Worm (Caenorhabditis elegans) whole organism, L4 larva: ENCODE measurements around the gene F42C5.4.

Experiments
- F10B5.3 ChIP-seq: sonication (generic microtip); optimal IDR thresholded peaks from 2 replicates; lab custom pipeline; 2016; ENCODE audit warnings: mild to moderate bottlenecking, missing genetic modification characterization, missing compliant biosample characterization
- F26F4.8 ChIP-seq: fragments of 200-800 bp; sonication (Bioruptor generic); conservative IDR thresholded peaks from 2 replicates; pipeline ENCODE4 v1.3.6; 2022; ENCODE audit warnings: missing genetic modification characterization, missing compliant biosample characterization
- F37D6.2 ChIP-seq: sonication (generic microtip); optimal IDR thresholded peaks from 2 replicates; lab custom pipeline; 2016; ENCODE audit warnings: mild to moderate bottlenecking, missing genetic modification characterization, missing compliant biosample characterization
- F44E2.7 ChIP-seq: fragments of 200-800 bp; sonication (Bioruptor generic); IDR thresholded peaks from 2 replicates; pipeline ENCODE4 v2.1.2; 2022; ENCODE audit warnings: missing genetic modification characterization, missing compliant biosample characterization
- Y75B8A.6 ChIP-seq: fragments of 200-800 bp; sonication (Bioruptor generic); IDR thresholded peaks from 2 replicates; pipeline ENCODE4 v1.3.6; 2022; ENCODE audit warnings: missing genetic modification reagents, missing genetic modification characterization, missing compliant biosample characterization
- aha-1 ChIP-seq: fragments of 150-350 bp; peaks from one replicate; lab custom pipeline; 2014; ENCODE audit warnings: missing biosample characterization, missing genetic modification characterization
- aly-2 ChIP-seq: sonication (generic microtip); optimal IDR thresholded peaks from 2 replicates; lab custom pipeline; 2018; ENCODE audit warnings: missing biosample characterization, missing genetic modification characterization
- ceh-28 ChIP-seq: fragments of 150-350 bp; optimal IDR thresholded peaks from 2 replicates; lab custom pipeline; 2014; ENCODE audit warnings: missing biosample characterization, missing genetic modification reagents, missing genetic modification characterization
- ceh-44 ChIP-seq: fragments of 200-800 bp; sonication (Bioruptor generic); IDR thresholded peaks from 2 replicates; pipeline ENCODE4 v1.3.6; 2022; ENCODE audit warnings: missing genetic modification reagents, missing genetic modification characterization, missing compliant biosample characterization
- ceh-62 ChIP-seq: sonication (generic microtip); optimal IDR thresholded peaks from 2 replicates; lab custom pipeline; 2017; ENCODE audit warnings: missing biosample characterization, missing genetic modification characterization
- ces-1 ChIP-seq: fragments of 150-350 bp; sonication (generic microtip); optimal IDR thresholded peaks from 4 replicates; lab custom pipeline; 2014; ENCODE audit warnings: missing biosample characterization, missing genetic modification reagents, missing genetic modification characterization
- cey-2 ChIP-seq: sonication (generic microtip); optimal IDR thresholded peaks from 3 replicates; lab custom pipeline; 2017; ENCODE audit warnings: missing genetic modification characterization, mild to moderate bottlenecking, missing compliant biosample characterization, antibody characterized with exemption, borderline replicate concordance; ENCODE audit not compliant: insufficient read depth
- dmd-6 ChIP-seq: fragments of 200-800 bp; sonication (Bioruptor generic); IDR thresholded peaks from 2 replicates; pipeline ENCODE4 v1.3.6; 2022; ENCODE audit warnings: missing genetic modification reagents, missing genetic modification characterization, missing compliant biosample characterization
- dmd-8 ChIP-seq: fragments of 200-800 bp; sonication (Bioruptor generic); IDR thresholded peaks from 2 replicates; pipeline ENCODE4 v1.3.6; 2022; ENCODE audit warnings: missing genetic modification characterization, missing compliant biosample characterization
- dve-1 ChIP-seq: sonication (generic microtip); optimal IDR thresholded peaks from 2 replicates; lab custom pipeline; 2017; ENCODE audit warnings: antibody characterized with exemption, mild to moderate bottlenecking, missing genetic modification characterization, missing compliant biosample characterization; ENCODE audit not compliant: insufficient read depth
- egl-43 ChIP-seq: fragments of 200-800 bp; sonication (Bioruptor generic); IDR thresholded peaks from 2 replicates; pipeline ENCODE4 v1.3.6; 2022; ENCODE audit warnings: missing genetic modification reagents, missing genetic modification characterization, missing compliant biosample characterization
- hlh-30 ChIP-seq: sonication (generic microtip); optimal IDR thresholded peaks from 2 replicates; lab custom pipeline; 2017; ENCODE audit warnings: antibody characterized with exemption, mild to moderate bottlenecking, missing genetic modification characterization, missing compliant biosample characterization; ENCODE audit not compliant: insufficient read depth
- lim-7 ChIP-seq: fragments of 200-800 bp; sonication (Bioruptor generic); IDR thresholded peaks from 2 replicates; pipeline ENCODE4 v1.3.6; 2022; ENCODE audit warnings: missing genetic modification characterization, missing compliant biosample characterization
- lin-13 ChIP-seq: fragments of 150-350 bp; optimal IDR thresholded peaks from 2 replicates; lab custom pipeline; 2014; ENCODE audit warnings: missing biosample characterization, missing genetic modification reagents, missing genetic modification characterization
- mdl-1 ChIP-seq, 2 experiments: fragments of 150-350 bp in 1 of 2; sonication (generic microtip) in 1 of 2; optimal IDR thresholded peaks; 2 replicates each; lab custom pipeline; 2014 to 2017; ENCODE audit warnings: missing biosample characterization in 2 of 2, missing genetic modification characterization in 2 of 2
- mep-1 ChIP-seq: fragments of 150-350 bp; sonication (generic microtip); optimal IDR thresholded peaks from 3 replicates; lab custom pipeline; 2014; ENCODE audit warnings: missing biosample characterization, missing genetic modification characterization
- mxl-2 ChIP-seq: fragments of 200-800 bp; sonication (Bioruptor generic); conservative IDR thresholded peaks from 2 replicates; pipeline ENCODE4 v1.3.6; 2022; ENCODE audit warnings: missing genetic modification reagents, missing genetic modification characterization, missing compliant biosample characterization
- nhr-102 ChIP-seq: sonication (generic microtip); optimal IDR thresholded peaks from 2 replicates; lab custom pipeline; 2016; ENCODE audit warnings: mild to moderate bottlenecking, missing genetic modification characterization, moderate library complexity, missing compliant biosample characterization
- nhr-237 ChIP-seq: sonication (generic microtip); optimal IDR thresholded peaks from 2 replicates; lab custom pipeline; 2017; ENCODE audit warnings: missing biosample characterization, missing genetic modification characterization
- nhr-28 ChIP-seq: fragments of 150-350 bp; optimal IDR thresholded peaks from 2 replicates; lab custom pipeline; 2014; ENCODE audit warnings: missing biosample characterization, missing genetic modification characterization
- nhr-77 ChIP-seq: fragments of 150-350 bp; optimal IDR thresholded peaks from 2 replicates; lab custom pipeline; 2014; ENCODE audit warnings: missing biosample characterization, missing genetic modification characterization
- php-3 ChIP-seq: fragments of 200-800 bp; sonication (Bioruptor generic); IDR thresholded peaks from 2 replicates; pipeline ENCODE4 v1.3.6; 2022; ENCODE audit warnings: missing genetic modification reagents, missing genetic modification characterization, missing compliant biosample characterization
- pqm-1 ChIP-seq: sonication (generic microtip); optimal IDR thresholded peaks from 2 replicates; lab custom pipeline; 2017; ENCODE audit warnings: missing biosample characterization, missing genetic modification characterization
- rbr-2 ChIP-seq: sonication (generic microtip); optimal IDR thresholded peaks from 2 replicates; lab custom pipeline; 2016; ENCODE audit warnings: missing genotype, missing genetic modification characterization, missing compliant biosample characterization
- sdz-12 ChIP-seq: fragments of 200-800 bp; sonication (Bioruptor generic); optimal IDR thresholded peaks from 2 replicates; lab custom pipeline; 2018; ENCODE audit warnings: mild to moderate bottlenecking, missing genetic modification characterization, missing compliant biosample characterization
- skn-1 ChIP-seq: fragments of 150-350 bp; optimal IDR thresholded peaks from 2 replicates; lab custom pipeline; 2014; ENCODE audit warnings: missing biosample characterization, missing genetic modification characterization
- snpc-1.2 ChIP-seq: fragments of 200-800 bp; sonication (Bioruptor generic); IDR thresholded peaks from 2 replicates; pipeline ENCODE4 v1.3.6; 2022; ENCODE audit warnings: missing genetic modification reagents, missing genetic modification characterization, missing compliant biosample characterization
- unc-62 ChIP-seq, 3 experiments: fragments of 150-350 bp in 1 of 3; sonication (generic microtip); optimal IDR thresholded peaks in 2 of 3; peaks in 1 of 3; 1 replicate in 1 of 3; 2 replicates in 2 of 3; lab custom pipeline; 2014 to 2017; ENCODE audit warnings: missing biosample characterization in 3 of 3, missing genetic modification characterization in 3 of 3, missing genetic modification reagents in 3 of 3, missing genotype in 1 of 3
- vab-7 ChIP-seq: fragments of 200-800 bp; sonication (Bioruptor generic); IDR thresholded peaks from 2 replicates; pipeline ENCODE4 v1.3.6; 2022; ENCODE audit warnings: missing genetic modification reagents, missing genetic modification characterization, missing compliant biosample characterization
- zag-1 ChIP-seq: fragments of 150-350 bp; optimal IDR thresholded peaks from 2 replicates; lab custom pipeline; 2014; ENCODE audit warnings: missing biosample characterization, missing genetic modification characterization
- zfp-2 ChIP-seq: sonication (generic microtip); optimal IDR thresholded peaks from 2 replicates; lab custom pipeline; 2016; ENCODE audit warnings: mild to moderate bottlenecking, missing genetic modification characterization, missing compliant biosample characterization
- zfp-3 ChIP-seq: fragments of 200-800 bp; sonication (Bioruptor generic); conservative IDR thresholded peaks from 2 replicates; pipeline ENCODE4 v1.3.6; 2022; ENCODE audit warnings: missing genetic modification reagents, missing genetic modification characterization, missing compliant biosample characterization
- zip-2 ChIP-seq: fragments of 150-350 bp; optimal IDR thresholded peaks from 2 replicates; lab custom pipeline; 2014; ENCODE audit warnings: missing biosample characterization, missing genetic modification characterization
- ztf-7 ChIP-seq: fragments of 150-350 bp; optimal IDR thresholded peaks from 2 replicates; lab custom pipeline; 2014; ENCODE audit warnings: missing biosample characterization, missing genetic modification characterization

Gene F42C5.4

ce11 chrIV:7285839-7286238 is 6.1 kb downstream of the F42C5.4 start, which contains the start of gene C06E4.8:
C06E4.8 (minus strand) TSS chrIV:7285875.
- TF ChIP-seq pqm-1 (peak; percentile 61), zfp-3 (GFP tag; lab: Robert Waterston, UW) (no peak), nhr-28 (tag; lab: Kevin White, UChicago) (peak; percentile 25), ceh-28 (tag; lab: Kevin White, UChicago) (no peak), dve-1 (tag; lab: Kevin White, UChicago) (no peak), mxl-2 (GFP tag; lab: Robert Waterston, UW) (no peak), unc-62 (GFP tag; optimal IDR thresholded peaks at IDR 0.05 in 1 of 2; lab: Kevin White, UChicago) (no peak), unc-62 (tag; optimal IDR thresholded peaks at IDR 0.05; lab: Kevin White, UChicago) (no peak), lim-7 (no peak)

ce11 chrIV:7282957-7283356 is 9.0 kb downstream of the F42C5.4 start, which contains the start of gene C06E4.1:
C06E4.1 (plus strand) TSS chrIV:7283257.
- no peak for TF ChIP-seq zag-1 (tag; lab: Kevin White, UChicago)
- no peak for TF ChIP-seq rbr-2 (tag; lab: Kevin White, UChicago)
- no peak for TF ChIP-seq cey-2 (tag; lab: Kevin White, UChicago)
- TF ChIP-seq F26F4.8 (GFP tag; lab: Robert Waterston, UW): no peak
- TF ChIP-seq, all 104 proteins: peak for 0

ce11 chrIV:7276661-7277060 is 15.3 kb downstream of the F42C5.4 start, which contains the start of gene C06E4.2:
C06E4.2 (plus strand) TSS chrIV:7276961.
- TF ChIP-seq F44E2.7 (GFP tag; lab: Robert Waterston, UW): no peak
- no peak for TF ChIP-seq zip-2 (tag; lab: Kevin White, UChicago)
- no peak for TF ChIP-seq ces-1 (GFP tag; lab: Kevin White, UChicago)
- no peak for TF ChIP-seq F37D6.2 (tag; lab: Kevin White, UChicago)

- TF ChIP-seq dmd-8 (GFP tag; lab: Robert Waterston, UW): 0 out of 2 replicates have a peak, but pooled peaks have one; percentile 58
- TF ChIP-seq aha-1 (tag; lab: Kevin White, UChicago): peak; percentile 44
- peak; percentile 70 for TF ChIP-seq vab-7
- peak; percentile 33 for TF ChIP-seq ces-1 (GFP tag; lab: Kevin White, UChicago)
- peak; percentile 85 for TF ChIP-seq snpc-1.2 (GFP tag; lab: Robert Waterston, UW)
- no peak for TF ChIP-seq ceh-44
- TF ChIP-seq skn-1 (tag; lab: Kevin White, UChicago): no peak
- no peak for TF ChIP-seq mep-1 (tag; lab: Kevin White, UChicago)
- no peak for TF ChIP-seq lin-13 (GFP tag; lab: Kevin White, UChicago)
- TF ChIP-seq hlh-30 (tag; lab: Kevin White, UChicago): peak; percentile 26
- 0 out of 2 replicates have a peak, but pooled peaks have one; percentile 33 for TF ChIP-seq F26F4.8 (GFP tag; lab: Robert Waterston, UW)
Observed at ce11 chrIV:7274969-7275548, 16.9 kb downstream of the F42C5.4 start.

DNA sequence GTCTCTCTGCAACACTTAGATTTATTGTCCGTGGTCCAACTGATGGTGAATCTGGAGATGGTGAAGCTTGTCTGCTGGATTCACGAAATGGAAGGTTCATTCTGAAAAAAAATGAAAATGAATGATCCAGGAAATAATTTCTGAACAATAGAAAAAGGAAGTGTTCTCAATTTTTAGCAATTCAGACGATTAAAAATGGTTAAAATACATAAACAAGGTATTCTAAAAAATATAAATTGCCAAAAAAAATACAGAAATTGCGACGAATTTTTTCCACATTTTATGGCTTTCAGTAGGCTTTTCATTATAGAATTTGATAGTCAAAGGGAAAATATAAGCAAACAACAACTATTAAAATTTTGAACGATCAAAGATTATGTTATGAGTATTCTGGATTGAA is 28.8 kb downstream of the F42C5.4 start, which contains the start of gene glb-2:
Gene glb-2, minus strand, starts transcription at position 101 of the 400 bp plus-strand sequence.
- no peak for TF ChIP-seq mep-1 (tag; lab: Kevin White, UChicago)

DNA sequence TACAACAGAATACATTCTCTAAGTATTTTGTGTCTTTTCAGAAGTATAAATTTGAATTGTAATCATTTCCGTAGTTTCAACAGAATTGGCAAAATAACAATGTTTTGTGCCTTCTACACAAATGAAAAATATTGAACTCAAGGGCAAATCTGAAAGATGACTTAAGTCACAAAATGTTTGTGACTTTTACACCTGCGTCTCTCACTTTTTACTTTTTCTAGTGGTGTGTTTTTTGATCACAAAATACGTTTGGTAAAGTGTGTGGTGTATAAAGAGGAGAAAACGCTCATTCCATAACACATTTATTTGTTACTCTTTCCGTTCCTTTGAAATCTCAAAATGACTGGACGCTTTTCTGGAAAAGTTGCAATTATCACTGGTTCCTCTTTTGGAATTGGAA is 31.3 kb downstream of the F42C5.4 start, which contains the start of gene C06E4.3:
Gene C06E4.3, plus strand, starts transcription at position 289 of the 400 bp plus-strand sequence.
- TF ChIP-seq nhr-28 (tag; lab: Kevin White, UChicago): peak; percentile 97
- no peak for TF ChIP-seq mdl-1 (tag; optimal IDR thresholded peaks at IDR 0.05; lab: Kevin White, UChicago)
- TF ChIP-seq ceh-62: no peak
- peak; percentile 5 for TF ChIP-seq hlh-30 (tag; lab: Kevin White, UChicago)
- no peak for TF ChIP-seq php-3 (GFP tag; lab: Robert Waterston, UW)
- TF ChIP-seq ztf-7 (tag; lab: Kevin White, UChicago): no peak
- TF ChIP-seq pqm-1: no peak
- TF ChIP-seq zfp-2 (tag; lab: Kevin White, UChicago): no peak
- TF ChIP-seq Y75B8A.6: no peak
- TF ChIP-seq sdz-12 (GFP tag; lab: Kevin White, UChicago): no peak
- no peak for TF ChIP-seq mxl-2 (GFP tag; lab: Robert Waterston, UW)
- no peak for TF ChIP-seq aha-1 (tag; lab: Kevin White, UChicago)
- peak; percentile 71 for TF ChIP-seq nhr-102 (tag; lab: Kevin White, UChicago)
- no peak for TF ChIP-seq nhr-237
- no peak for TF ChIP-seq egl-43 (GFP tag; lab: Robert Waterston, UW)
- TF ChIP-seq F10B5.3: no peak
- no peak for TF ChIP-seq mep-1 (tag; lab: Kevin White, UChicago)
- peak; percentile 81 for TF ChIP-seq dmd-6 (GFP tag; lab: Robert Waterston, UW)
- no peak for TF ChIP-seq aly-2
- TF ChIP-seq nhr-77 (tag; lab: Kevin White, UChicago): peak; percentile 25
